Worm (Caenorhabditis elegans) whole organism, young adult: Measurements from ENCODE around the gene nrde-4.

Source experiments
- C17E4.6 ChIP-seq: fragments of 200-800 bp; sonication (Bioruptor generic); IDR thresholded peaks from 2 replicates; pipeline ENCODE4 v1.3.6; 2022; ENCODE audit warnings: missing genetic modification reagents, missing genetic modification characterization, missing compliant biosample characterization
- F10E7.11 ChIP-seq: sonication (generic microtip); optimal IDR thresholded peaks from 2 replicates; lab custom pipeline; 2017; ENCODE audit warnings: mild to moderate bottlenecking, missing genetic modification characterization, moderate library complexity, missing compliant biosample characterization
- F23B12.7 ChIP-seq: sonication (generic microtip); optimal IDR thresholded peaks from 2 replicates; lab custom pipeline; 2017; ENCODE audit warnings: missing genetic modification characterization, mild to moderate bottlenecking, missing compliant biosample characterization, antibody characterized with exemption, moderate library complexity; ENCODE audit not compliant: insufficient read depth
- F52B5.7 ChIP-seq: sonication (generic microtip); optimal IDR thresholded peaks from 2 replicates; lab custom pipeline; 2016; ENCODE audit warnings: mild to moderate bottlenecking, missing genetic modification characterization, missing compliant biosample characterization
- F55B11.4 ChIP-seq: sonication (generic microtip); optimal IDR thresholded peaks from 2 replicates; lab custom pipeline; 2016; ENCODE audit warnings: missing compliant biosample characterization, missing genetic modification characterization, borderline replicate concordance; ENCODE audit not compliant: insufficient read depth
- F57A8.1 ChIP-seq: fragments of 200-800 bp; sonication (Bioruptor generic); optimal IDR thresholded peaks from 2 replicates; lab custom pipeline; 2018; ENCODE audit warnings: mild to moderate bottlenecking, missing genetic modification characterization, moderate library complexity, missing compliant biosample characterization
- K11D2.4 ChIP-seq: fragments of 200-800 bp; sonication (Bioruptor generic); IDR thresholded peaks from 2 replicates; pipeline ENCODE4 v1.3.6; 2022; ENCODE audit warnings: missing genetic modification reagents, missing genetic modification characterization, missing compliant biosample characterization
- K12H6.12 ChIP-seq: fragments of 200-800 bp; sonication (Bioruptor generic); optimal IDR thresholded peaks from 2 replicates; lab custom pipeline; 2018; ENCODE audit warnings: mild to moderate bottlenecking, missing genetic modification characterization, missing compliant biosample characterization
- T07F8.4 ChIP-seq: sonication (generic microtip); optimal IDR thresholded peaks from 2 replicates; lab custom pipeline; 2016; ENCODE audit warnings: mild to moderate bottlenecking, missing genetic modification characterization, moderate library complexity, missing compliant biosample characterization
- Y53F4B.3 ChIP-seq: fragments of 200-800 bp; sonication (Bioruptor generic); IDR thresholded peaks from 2 replicates; pipeline ENCODE4 v1.3.6; 2022; ENCODE audit warnings: missing genetic modification reagents, missing genetic modification characterization, missing compliant biosample characterization
- Y67H2A.10 ChIP-seq: fragments of 200-800 bp; sonication (Bioruptor generic); conservative IDR thresholded peaks from 2 replicates; pipeline ENCODE4 v1.3.6; 2022; ENCODE audit warnings: missing genetic modification reagents, missing genetic modification characterization, missing compliant biosample characterization
- ZK185.1 ChIP-seq: sonication (generic microtip); optimal IDR thresholded peaks from 2 replicates; lab custom pipeline; 2016; ENCODE audit warnings: mild to moderate bottlenecking, missing genetic modification characterization, missing compliant biosample characterization; ENCODE audit not compliant: poor library complexity, severe bottlenecking
- athp-1 ChIP-seq: sonication (generic microtip); optimal IDR thresholded peaks from 2 replicates; lab custom pipeline; 2017; ENCODE audit warnings: mild to moderate bottlenecking, missing genetic modification characterization, missing compliant biosample characterization
- attf-3 ChIP-seq: fragments of 200-800 bp; sonication (Bioruptor generic); conservative IDR thresholded peaks from 2 replicates; pipeline ENCODE4 v1.3.6; 2022; ENCODE audit warnings: missing genetic modification reagents, missing genetic modification characterization, missing compliant biosample characterization
- attf-6 ChIP-seq: fragments of 200-800 bp; sonication (Bioruptor generic); IDR thresholded peaks from 2 replicates; pipeline ENCODE4 v1.3.6; 2022; ENCODE audit warnings: missing genetic modification reagents, missing genetic modification characterization, missing compliant biosample characterization
- cebp-2 ChIP-seq: fragments of 200-800 bp; sonication (Bioruptor generic); IDR thresholded peaks from 2 replicates; pipeline ENCODE4 v1.3.6; 2022; ENCODE audit warnings: missing genetic modification characterization, missing compliant biosample characterization
- ceh-100 ChIP-seq: fragments of 200-800 bp; sonication (Bioruptor generic); IDR thresholded peaks from 2 replicates; pipeline ENCODE4 v1.3.6; 2022; ENCODE audit warnings: missing genetic modification reagents, missing genetic modification characterization, missing compliant biosample characterization
- ceh-27 ChIP-seq: fragments of 200-800 bp; sonication (Bioruptor generic); optimal IDR thresholded peaks from 2 replicates; lab custom pipeline; 2018; ENCODE audit warnings: mild to moderate bottlenecking, missing genetic modification characterization, moderate library complexity, missing compliant biosample characterization
- ceh-40 ChIP-seq: fragments of 200-800 bp; sonication (Bioruptor generic); IDR thresholded peaks from 2 replicates; pipeline ENCODE4 v1.3.6; 2022; ENCODE audit warnings: missing genetic modification characterization, missing compliant biosample characterization
- ceh-58 ChIP-seq: fragments of 200-800 bp; sonication (Bioruptor generic); IDR thresholded peaks from 2 replicates; pipeline ENCODE4 v1.3.6; 2022; ENCODE audit warnings: missing genetic modification characterization, missing compliant biosample characterization
- ceh-79 ChIP-seq: sonication (generic microtip); optimal IDR thresholded peaks from 2 replicates; lab custom pipeline; 2017; ENCODE audit warnings: mild to moderate bottlenecking, missing genetic modification characterization, missing compliant biosample characterization
- dox-1 ChIP-seq: fragments of 200-800 bp; sonication (Bioruptor generic); IDR thresholded peaks from 2 replicates; pipeline ENCODE4 v1.3.6; 2022; ENCODE audit warnings: missing genetic modification reagents, missing genetic modification characterization, missing compliant biosample characterization
- dpff-1 ChIP-seq: sonication (generic microtip); optimal IDR thresholded peaks from 2 replicates; lab custom pipeline; 2017; ENCODE audit warnings: mild to moderate bottlenecking, missing genetic modification characterization, missing compliant biosample characterization
- dpl-1 ChIP-seq: fragments of 150-350 bp; optimal IDR thresholded peaks from 2 replicates; lab custom pipeline; 2014; ENCODE audit warnings: missing biosample characterization, missing genetic modification reagents, missing genetic modification characterization
- egrh-3 ChIP-seq: fragments of 200-800 bp; sonication (Bioruptor generic); IDR thresholded peaks from 2 replicates; pipeline ENCODE4 v1.3.6; 2022; ENCODE audit warnings: missing genetic modification reagents, missing genetic modification characterization, missing compliant biosample characterization
- ets-4 ChIP-seq: fragments of 200-800 bp; sonication (Bioruptor generic); optimal IDR thresholded peaks from 2 replicates; lab custom pipeline; 2018; ENCODE audit warnings: mild to moderate bottlenecking, missing genetic modification characterization, missing compliant biosample characterization
- gei-17 ChIP-seq: fragments of 200-800 bp; sonication (Bioruptor generic); optimal IDR thresholded peaks from 2 replicates; lab custom pipeline; 2018; ENCODE audit warnings: mild to moderate bottlenecking, missing genetic modification characterization, missing compliant biosample characterization
- hmg-20 ChIP-seq: fragments of 200-800 bp; sonication (Bioruptor generic); IDR thresholded peaks from 2 replicates; pipeline ENCODE4 v1.3.6; 2022; ENCODE audit warnings: missing genetic modification reagents, missing genetic modification characterization, missing compliant biosample characterization
- hsf-1 ChIP-seq: fragments of 200-800 bp; sonication (Bioruptor generic); IDR thresholded peaks from 2 replicates; pipeline ENCODE4 v1.3.6; 2022; ENCODE audit warnings: missing genetic modification reagents, missing genetic modification characterization, missing compliant biosample characterization
- madf-10 ChIP-seq: sonication (generic microtip); optimal IDR thresholded peaks from 2 replicates; lab custom pipeline; 2016; ENCODE audit warnings: mild to moderate bottlenecking, missing genetic modification characterization, missing compliant biosample characterization
- mcd-1 ChIP-seq: fragments of 200-800 bp; sonication (Bioruptor generic); IDR thresholded peaks from 2 replicates; pipeline ENCODE4 v1.3.6; 2022; ENCODE audit warnings: missing genetic modification reagents, missing genetic modification characterization, missing compliant biosample characterization
- nfyb-1 ChIP-seq: fragments of 200-800 bp; sonication (Bioruptor generic); IDR thresholded peaks from 2 replicates; pipeline ENCODE4 v1.3.6; 2022; ENCODE audit warnings: missing genetic modification reagents, missing genetic modification characterization, missing compliant biosample characterization
- nhr-179 ChIP-seq: sonication (generic microtip); optimal IDR thresholded peaks from 2 replicates; lab custom pipeline; 2016; ENCODE audit warnings: mild to moderate bottlenecking, missing genetic modification characterization, missing compliant biosample characterization
- pbrm-1 ChIP-seq: fragments of 200-800 bp; sonication (Bioruptor generic); IDR thresholded peaks from 2 replicates; pipeline ENCODE4 v1.3.6; 2022; ENCODE audit warnings: missing genetic modification reagents, missing genetic modification characterization, missing compliant biosample characterization
- snpc-1.3 ChIP-seq: sonication (generic microtip); optimal IDR thresholded peaks from 2 replicates; lab custom pipeline; 2017; ENCODE audit warnings: missing genetic modification characterization, mild to moderate bottlenecking, missing compliant biosample characterization, antibody characterized with exemption, moderate library complexity, missing genotype, missing genetic modification reagents; ENCODE audit not compliant: insufficient read depth
- somi-1 ChIP-seq: fragments of 200-800 bp; sonication (Bioruptor generic); optimal IDR thresholded peaks from 2 replicates; lab custom pipeline; 2018; ENCODE audit warnings: mild to moderate bottlenecking, missing genetic modification characterization, missing compliant biosample characterization
- sptf-2 ChIP-seq: fragments of 200-800 bp; sonication (Bioruptor generic); optimal IDR thresholded peaks from 2 replicates; lab custom pipeline; 2018; ENCODE audit warnings: mild to moderate bottlenecking, missing genetic modification characterization, missing compliant biosample characterization
- tbx-9 ChIP-seq: sonication (generic microtip); optimal IDR thresholded peaks from 2 replicates; lab custom pipeline; 2016; ENCODE audit warnings: borderline replicate concordance, missing genetic modification characterization, inconsistent platforms, missing compliant biosample characterization
- unc-130 ChIP-seq: sonication (generic microtip); optimal IDR thresholded peaks from 2 replicates; lab custom pipeline; 2016; ENCODE audit warnings: missing genetic modification reagents, missing genetic modification characterization, missing compliant biosample characterization
- xnd-1 ChIP-seq: sonication (generic microtip); optimal IDR thresholded peaks from 2 replicates; lab custom pipeline; 2016; ENCODE audit warnings: missing genotype, missing genetic modification reagents, missing genetic modification characterization, missing compliant biosample characterization
- zfh-2 ChIP-seq: fragments of 200-800 bp; sonication (Bioruptor generic); conservative IDR thresholded peaks from 2 replicates; pipeline ENCODE4 v1.3.6; 2022; ENCODE audit warnings: missing genetic modification reagents, missing genetic modification characterization, missing compliant biosample characterization
- ztf-18 ChIP-seq: sonication (generic microtip); optimal IDR thresholded peaks from 2 replicates; lab custom pipeline; 2016; ENCODE audit warnings: missing genotype, mild to moderate bottlenecking, missing genetic modification characterization, missing compliant biosample characterization
- ztf-25 ChIP-seq: fragments of 200-800 bp; sonication (Bioruptor generic); IDR thresholded peaks from 2 replicates; pipeline ENCODE4 v1.3.6; 2022; ENCODE audit warnings: missing genetic modification reagents, missing genetic modification characterization, missing compliant biosample characterization
- ztf-26 ChIP-seq: sonication (generic microtip); optimal IDR thresholded peaks from 2 replicates; lab custom pipeline; 2017; ENCODE audit warnings: missing genetic modification characterization, missing compliant biosample characterization
- ztf-3 ChIP-seq: fragments of 200-800 bp; sonication (Bioruptor generic); optimal IDR thresholded peaks from 2 replicates; lab custom pipeline; 2018; ENCODE audit warnings: mild to moderate bottlenecking, missing genetic modification characterization, missing compliant biosample characterization
- ztf-6 ChIP-seq: fragments of 200-800 bp; sonication (Bioruptor generic); IDR thresholded peaks from 2 replicates; pipeline ENCODE4 v1.3.6; 2022; ENCODE audit warnings: missing genetic modification reagents, missing genetic modification characterization, missing compliant biosample characterization

nrde-4 gene

DNA sequence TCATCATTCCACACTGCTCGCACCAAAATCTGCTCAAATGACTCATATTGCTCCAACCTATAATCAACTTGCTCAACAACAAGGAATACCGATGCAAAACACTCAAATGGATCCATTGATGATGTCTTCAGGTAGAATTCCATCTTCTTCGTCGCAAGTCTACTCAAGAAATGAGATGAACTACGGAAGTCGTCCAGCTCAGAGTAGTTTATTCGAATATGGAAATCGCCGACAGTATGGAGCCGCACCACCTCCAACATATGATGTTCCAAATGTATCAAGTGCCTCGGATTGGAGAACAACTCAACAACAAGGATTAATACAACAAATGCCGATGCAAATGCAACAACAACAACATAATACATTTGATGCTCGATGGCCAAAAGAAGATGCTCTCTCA, 31.0 kb downstream of the nrde-4 start:
- TF ChIP-seq sptf-2 (GFP tag; lab: Kevin White, UChicago) (no peak), snpc-1.3 (tag; lab: Kevin White, UChicago) (no peak), T07F8.4 (tag; lab: Kevin White, UChicago) (no peak), dox-1 (GFP tag; lab: Robert Waterston, UW) (no peak), unc-130 (no peak), ceh-79 (tag; lab: Kevin White, UChicago) (no peak), hsf-1 (GFP tag; lab: Robert Waterston, UW) (no peak), ceh-27 (GFP tag; lab: Kevin White, UChicago) (no peak), Y53F4B.3 (GFP tag; lab: Robert Waterston, UW) (no peak), nfyb-1 (GFP tag; lab: Robert Waterston, UW) (no peak), hmg-20 (GFP tag; lab: Robert Waterston, UW) (no peak), F52B5.7 (tag; lab: Kevin White, UChicago) (no peak), ceh-58 (GFP tag; lab: Robert Waterston, UW) (no peak), xnd-1 (tag; lab: Kevin White, UChicago) (no peak)

- TF ChIP-seq ztf-25 (GFP tag; lab: Robert Waterston, UW) (no peak), madf-10 (no peak), ets-4 (GFP tag; lab: Kevin White, UChicago) (no peak), tbx-9 (tag; lab: Kevin White, UChicago) (no peak), athp-1 (tag; lab: Kevin White, UChicago) (no peak), F52B5.7 (tag; lab: Kevin White, UChicago) (no peak), ceh-40 (GFP tag; lab: Robert Waterston, UW) (no peak), attf-6 (GFP tag; lab: Robert Waterston, UW) (no peak), C17E4.6 (GFP tag; lab: Robert Waterston, UW) (no peak), ceh-58 (GFP tag; lab: Robert Waterston, UW) (no peak), ztf-18 (tag; lab: Kevin White, UChicago) (no peak), ztf-6 (GFP tag; lab: Robert Waterston, UW) (no peak), somi-1 (GFP tag; lab: Kevin White, UChicago) (no peak), F55B11.4 (tag; lab: Kevin White, UChicago) (no peak), ceh-100 (no peak), ztf-3 (GFP tag; lab: Kevin White, UChicago) (no peak), Y67H2A.10 (GFP tag; lab: Robert Waterston, UW) (no peak)
Observed at ce11 chrIV:7620450-7620849, 33.6 kb downstream of the nrde-4 start.

DNA sequence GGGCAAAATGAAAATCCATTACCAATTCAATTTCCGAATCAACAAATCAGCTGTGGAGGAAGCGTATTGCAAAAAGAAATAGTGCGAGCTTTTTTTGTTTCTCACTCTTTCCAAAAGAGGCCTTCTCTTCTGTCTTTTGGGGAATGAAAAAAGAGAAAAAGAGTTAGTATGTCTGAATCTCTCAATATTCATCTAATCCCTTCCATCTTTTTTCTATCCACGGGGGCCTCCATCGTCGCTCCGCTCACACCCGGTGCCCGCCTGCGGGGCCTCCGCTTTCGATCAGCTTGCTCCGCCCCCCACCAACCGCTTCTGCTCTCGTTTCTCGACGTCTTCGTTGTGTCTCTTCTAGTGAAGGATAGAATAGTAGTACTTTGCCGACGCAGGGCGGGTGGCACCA, 34.8 kb downstream of the nrde-4 start:
- TF ChIP-seq F57A8.1 (GFP tag; lab: Kevin White, UChicago) (no peak), egrh-3 (GFP tag; lab: Robert Waterston, UW) (peak; percentile 76; the same call in 1 of the 2 replicates), nhr-179 (tag; lab: Kevin White, UChicago) (no peak), tbx-9 (tag; lab: Kevin White, UChicago) (no peak), ceh-27 (GFP tag; lab: Kevin White, UChicago) (peak; percentile 24), gei-17 (no peak), dpl-1 (GFP tag; lab: Kevin White, UChicago) (no peak), ztf-26 (tag; lab: Kevin White, UChicago) (no peak), ceh-58 (GFP tag; lab: Robert Waterston, UW) (no peak), mcd-1 (GFP tag; lab: Robert Waterston, UW) (peak; percentile 33; the same call in 1 of the 2 replicates), dpff-1 (tag; lab: Kevin White, UChicago) (no peak), F23B12.7 (tag; lab: Kevin White, UChicago) (no peak), attf-3 (GFP tag; lab: Robert Waterston, UW) (no peak), ceh-79 (tag; lab: Kevin White, UChicago) (no peak), K12H6.12 (tag; lab: Kevin White, UChicago) (peak; percentile 3), K11D2.4 (GFP tag; lab: Robert Waterston, UW) (0 out of 2 replicates have a peak, but pooled peaks have one; percentile 13), zfh-2 (GFP tag; lab: Robert Waterston, UW) (peak; percentile 95), athp-1 (tag; lab: Kevin White, UChicago) (no peak), pbrm-1 (GFP tag; lab: Robert Waterston, UW) (no peak), cebp-2 (GFP tag; lab: Robert Waterston, UW) (no peak), F10E7.11 (tag; lab: Kevin White, UChicago) (no peak), ZK185.1 (no peak)
